Worm (Caenorhabditis elegans) whole organism, L4 larva: Measurements from ENCODE around the gene pot-3.

ENCODE experiments used
- F44E2.7 ChIP-seq: fragments of 200-800 bp; sonication (Bioruptor generic); IDR thresholded peaks from 2 replicates; pipeline ENCODE4 v2.1.2; 2022; ENCODE audit warnings: missing genetic modification characterization, missing compliant biosample characterization
- aly-2 ChIP-seq: sonication (generic microtip); optimal IDR thresholded peaks from 2 replicates; lab custom pipeline; 2018; ENCODE audit warnings: missing biosample characterization, missing genetic modification characterization
- jun-1 ChIP-seq: fragments of 150-350 bp; optimal IDR thresholded peaks from 2 replicates; lab custom pipeline; 2014; ENCODE audit warnings: missing biosample characterization, missing genetic modification reagents, missing genetic modification characterization
- mxl-3 ChIP-seq: fragments of 200-800 bp; sonication (Bioruptor generic); optimal IDR thresholded peaks from 2 replicates; lab custom pipeline; 2018; ENCODE audit warnings: mild to moderate bottlenecking, missing genetic modification characterization, missing compliant biosample characterization
- nhr-28 ChIP-seq: fragments of 150-350 bp; optimal IDR thresholded peaks from 2 replicates; lab custom pipeline; 2014; ENCODE audit warnings: missing biosample characterization, missing genetic modification characterization
- nhr-6 ChIP-seq: fragments of 150-350 bp; optimal IDR thresholded peaks from 2 replicates; lab custom pipeline; 2014; ENCODE audit warnings: missing biosample characterization, missing genetic modification characterization
- nhr-76 ChIP-seq: fragments of 150-350 bp; optimal IDR thresholded peaks from 2 replicates; lab custom pipeline; 2014; ENCODE audit warnings: missing biosample characterization, missing genetic modification characterization
- set-16 ChIP-seq: fragments of 200-800 bp; sonication (Bioruptor generic); IDR thresholded peaks from 2 replicates; pipeline ENCODE4 v1.3.6; 2022; ENCODE audit warnings: missing genetic modification reagents, missing genetic modification characterization, missing compliant biosample characterization
- ztf-7 ChIP-seq: fragments of 150-350 bp; optimal IDR thresholded peaks from 2 replicates; lab custom pipeline; 2014; ENCODE audit warnings: missing biosample characterization, missing genetic modification characterization

- TF ChIP-seq set-16 (GFP tag; lab: Robert Waterston, UW) (no peak), F44E2.7 (GFP tag; lab: Robert Waterston, UW) (no peak), nhr-28 (tag; lab: Kevin White, UChicago) (peak; percentile 96), jun-1 (no peak), nhr-6 (tag; lab: Kevin White, UChicago) (no peak), ztf-7 (tag; lab: Kevin White, UChicago) (no peak), mxl-3 (GFP tag; lab: Kevin White, UChicago) (peak; percentile 45), nhr-76 (tag; lab: Kevin White, UChicago) (no peak), aly-2 (tag; lab: Kevin White, UChicago) (no peak)
These were observed 16.5 kb upstream of the pot-3 start for ce11 chrIII:13763260-13764112.
